Worm (Caenorhabditis elegans) whole organism, L1 larva: ENCODE results near the gene F19C7.2.

ENCODE experiments used
- C04F5.9 ChIP-seq: sonication (generic microtip); optimal IDR thresholded peaks from 2 replicates; lab custom pipeline; 2016; ENCODE audit warnings: missing genetic modification characterization, missing compliant biosample characterization
- ceh-8 ChIP-seq: fragments of 200-800 bp; sonication (Bioruptor generic); optimal IDR thresholded peaks from 2 replicates; lab custom pipeline; 2018; ENCODE audit warnings: mild to moderate bottlenecking, missing genetic modification characterization, moderate library complexity, missing compliant biosample characterization
- ceh-82 ChIP-seq, 3 experiments: fragments of 150-350 bp in 1 of 3; sonication (generic microtip) in 2 of 3; optimal IDR thresholded peaks; 2 replicates each; lab custom pipeline; 2014 to 2017; ENCODE audit warnings: missing biosample characterization in 3 of 3, missing genetic modification characterization in 3 of 3
- ces-1 ChIP-seq: fragments of 150-350 bp; optimal IDR thresholded peaks from 2 replicates; lab custom pipeline; 2014; ENCODE audit warnings: missing biosample characterization, missing genetic modification reagents, missing genetic modification characterization
- efl-1 ChIP-seq, 4 experiments: fragments of 150-350 bp; optimal IDR thresholded peaks in 3 of 4; peaks in 1 of 4; 1 replicate in 1 of 4; 2 replicates in 3 of 4; lab custom pipeline; 2014; ENCODE audit warnings: missing biosample characterization in 2 of 4, missing genetic modification characterization in 2 of 4, missing genetic modification reagents in 2 of 4
- efl-3 ChIP-seq: fragments of 200-800 bp; sonication (Bioruptor generic); optimal IDR thresholded peaks from 2 replicates; lab custom pipeline; 2018; ENCODE audit warnings: mild to moderate bottlenecking, missing genetic modification characterization, missing compliant biosample characterization
- egl-13 ChIP-seq: sonication (generic microtip); optimal IDR thresholded peaks from 2 replicates; lab custom pipeline; 2016; ENCODE audit warnings: missing genotype, missing genetic modification reagents, missing genetic modification characterization, missing compliant biosample characterization
- egl-27 ChIP-seq, 2 experiments: fragments of 150-350 bp in 1 of 2; sonication (generic microtip); optimal IDR thresholded peaks; 3 replicates each; lab custom pipeline; 2017 to 2018; ENCODE audit warnings: missing biosample characterization in 2 of 2, missing genetic modification characterization in 2 of 2, missing genetic modification reagents in 2 of 2
- fkh-10 ChIP-seq: sonication (generic microtip); optimal IDR thresholded peaks from 2 replicates; lab custom pipeline; 2017; ENCODE audit warnings: missing biosample characterization, missing genetic modification reagents, missing genetic modification characterization
- fkh-4 ChIP-seq: sonication (generic microtip); optimal IDR thresholded peaks from 2 replicates; lab custom pipeline; 2016; ENCODE audit warnings: missing compliant biosample characterization, missing genetic modification characterization, borderline replicate concordance
- fkh-8 ChIP-seq: sonication (generic microtip); optimal IDR thresholded peaks from 2 replicates; lab custom pipeline; 2016; ENCODE audit warnings: mild to moderate bottlenecking, missing genetic modification characterization, missing compliant biosample characterization
- grh-1 ChIP-seq: fragments of 200-800 bp; sonication (Bioruptor generic); IDR thresholded peaks from 2 replicates; pipeline ENCODE4 v1.3.6; 2022; ENCODE audit warnings: missing genetic modification reagents, missing genetic modification characterization, missing compliant biosample characterization
- hlh-17 ChIP-seq: fragments of 200-800 bp; sonication (Bioruptor generic); optimal IDR thresholded peaks from 2 replicates; lab custom pipeline; 2018; ENCODE audit warnings: missing genetic modification characterization, mild to moderate bottlenecking, missing compliant biosample characterization, moderate library complexity, borderline replicate concordance
- hlh-4 ChIP-seq: sonication (generic microtip); optimal IDR thresholded peaks from 2 replicates; lab custom pipeline; 2016; ENCODE audit warnings: mild to moderate bottlenecking, missing genetic modification characterization, missing compliant biosample characterization
- hpl-2 ChIP-seq: fragments of 150-350 bp; optimal IDR thresholded peaks from 2 replicates; lab custom pipeline; 2014; ENCODE audit warnings: missing biosample characterization, missing genetic modification reagents, missing genetic modification characterization
- irx-1 ChIP-seq: sonication (generic microtip); optimal IDR thresholded peaks from 2 replicates; lab custom pipeline; 2016; ENCODE audit warnings: missing genetic modification characterization, missing compliant biosample characterization
- isw-1 ChIP-seq: fragments of 200-800 bp; sonication (Bioruptor generic); IDR thresholded peaks from 2 replicates; pipeline ENCODE4 v1.3.6; 2022; ENCODE audit warnings: missing genetic modification characterization, missing compliant biosample characterization
- jun-1 ChIP-seq: fragments of 150-350 bp; optimal IDR thresholded peaks from 2 replicates; lab custom pipeline; 2014; ENCODE audit warnings: missing biosample characterization, missing genetic modification reagents, missing genetic modification characterization
- lin-13 ChIP-seq: fragments of 150-350 bp; optimal IDR thresholded peaks from 2 replicates; lab custom pipeline; 2014; ENCODE audit warnings: missing biosample characterization, missing genetic modification reagents, missing genetic modification characterization
- lin-14 ChIP-seq: fragments of 200-800 bp; sonication (Bioruptor generic); optimal IDR thresholded peaks from 2 replicates; lab custom pipeline; 2018; ENCODE audit warnings: mild to moderate bottlenecking, missing genetic modification characterization, moderate library complexity, missing compliant biosample characterization
- lin-15B ChIP-seq: fragments of 150-350 bp; sonication (generic microtip); optimal IDR thresholded peaks from 3 replicates; lab custom pipeline; 2014; ENCODE audit warnings: missing biosample characterization, missing genetic modification characterization
- mef-2 ChIP-seq: fragments of 150-350 bp; optimal IDR thresholded peaks from 2 replicates; lab custom pipeline; 2014; ENCODE audit warnings: missing biosample characterization, missing genetic modification characterization
- nhr-11 ChIP-seq: fragments of 150-350 bp; optimal IDR thresholded peaks from 2 replicates; lab custom pipeline; 2014; ENCODE audit warnings: missing biosample characterization, missing genetic modification characterization
- nhr-19 ChIP-seq: fragments of 200-800 bp; sonication (Bioruptor generic); conservative IDR thresholded peaks from 2 replicates; pipeline ENCODE4 v1.3.6; 2022; ENCODE audit warnings: missing genetic modification characterization, missing compliant biosample characterization
- nhr-20 ChIP-seq: sonication (generic microtip); optimal IDR thresholded peaks from 2 replicates; lab custom pipeline; 2016; ENCODE audit warnings: mild to moderate bottlenecking, missing genetic modification characterization, missing compliant biosample characterization
- nhr-47 ChIP-seq: sonication (generic microtip); optimal IDR thresholded peaks from 2 replicates; lab custom pipeline; 2016; ENCODE audit warnings: mild to moderate bottlenecking, missing genetic modification characterization, moderate library complexity, missing compliant biosample characterization
- nhr-71 ChIP-seq: sonication (generic microtip); optimal IDR thresholded peaks from 2 replicates; lab custom pipeline; 2016; ENCODE audit warnings: mild to moderate bottlenecking, missing genetic modification characterization, moderate library complexity, missing compliant biosample characterization
- nhr-84 ChIP-seq: sonication (generic microtip); optimal IDR thresholded peaks from 2 replicates; lab custom pipeline; 2017; ENCODE audit warnings: missing biosample characterization, missing genetic modification characterization
- nhr-90 ChIP-seq: sonication (generic microtip); optimal IDR thresholded peaks from 2 replicates; lab custom pipeline; 2016; ENCODE audit warnings: mild to moderate bottlenecking, missing genetic modification characterization, missing compliant biosample characterization; ENCODE audit not compliant: poor library complexity
- pag-3 ChIP-seq: sonication (generic microtip); optimal IDR thresholded peaks from 2 replicates; lab custom pipeline; 2017; ENCODE audit warnings: missing genetic modification characterization, mild to moderate bottlenecking, missing compliant biosample characterization, antibody characterized with exemption, borderline replicate concordance; ENCODE audit not compliant: insufficient read depth
- pqm-1 ChIP-seq: sonication (generic microtip); optimal IDR thresholded peaks from 3 replicates; lab custom pipeline; 2017; ENCODE audit warnings: missing biosample characterization, missing genetic modification characterization
- skn-1 ChIP-seq: fragments of 150-350 bp; optimal IDR thresholded peaks from 2 replicates; lab custom pipeline; 2014; ENCODE audit warnings: missing biosample characterization, missing genetic modification characterization
- sox-4 ChIP-seq: sonication (generic microtip); optimal IDR thresholded peaks from 2 replicates; lab custom pipeline; 2016; ENCODE audit warnings: missing genetic modification characterization, missing compliant biosample characterization
- sup-37 ChIP-seq: fragments of 200-800 bp; sonication (Bioruptor generic); optimal IDR thresholded peaks from 2 replicates; lab custom pipeline; 2018; ENCODE audit warnings: mild to moderate bottlenecking, missing genetic modification characterization, missing compliant biosample characterization
- swsn-7 ChIP-seq: sonication (generic microtip); optimal IDR thresholded peaks from 2 replicates; lab custom pipeline; 2016; ENCODE audit warnings: missing genetic modification characterization, missing compliant biosample characterization
- tlp-1 ChIP-seq: fragments of 150-350 bp; optimal IDR thresholded peaks from 2 replicates; lab custom pipeline; 2014; ENCODE audit warnings: missing biosample characterization, missing genetic modification characterization
- unc-62 ChIP-seq: fragments of 150-350 bp; optimal IDR thresholded peaks from 2 replicates; lab custom pipeline; 2014; ENCODE audit warnings: missing biosample characterization, missing genetic modification reagents, missing genetic modification characterization
- unc-86 ChIP-seq: sonication (generic microtip); optimal IDR thresholded peaks from 2 replicates; lab custom pipeline; 2016; ENCODE audit warnings: missing genetic modification characterization, missing compliant biosample characterization
- xbp-1 ChIP-seq: sonication (generic microtip); optimal IDR thresholded peaks from 2 replicates; lab custom pipeline; 2016; ENCODE audit warnings: missing genetic modification characterization, missing compliant biosample characterization
- zag-1 ChIP-seq: fragments of 150-350 bp; optimal IDR thresholded peaks from 2 replicates; lab custom pipeline; 2014; ENCODE audit warnings: missing biosample characterization, missing genetic modification characterization
- ztf-11 ChIP-seq, 2 experiments: sonication (generic microtip); optimal IDR thresholded peaks; 2 replicates each; lab custom pipeline; 2016 to 2017; ENCODE audit warnings: missing genetic modification characterization in 2 of 2, missing biosample characterization in 1 of 2, missing compliant biosample characterization in 1 of 2

The F19C7.2 gene

DNA sequence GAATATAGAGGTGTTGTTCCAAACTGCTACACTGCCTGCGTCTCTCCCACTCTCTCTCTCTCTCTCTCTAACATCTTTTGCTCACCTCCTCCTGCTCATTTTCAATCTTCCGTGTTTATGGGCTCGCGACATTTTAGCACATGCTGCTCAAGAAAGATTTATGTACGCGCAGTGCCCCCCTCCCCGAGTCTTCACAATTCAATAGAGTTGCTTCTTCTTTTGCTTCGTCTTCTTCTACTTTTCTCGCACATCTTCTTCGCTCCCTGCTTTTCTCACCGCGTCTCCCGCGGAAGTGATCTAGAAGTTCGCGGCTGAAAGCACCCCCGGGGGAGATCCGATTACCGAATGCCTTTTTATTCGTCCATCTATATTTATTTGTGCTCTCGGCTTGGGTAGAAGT, 29.2 kb upstream of the F19C7.2 start:
- TF ChIP-seq egl-13 (tag; lab: Kevin White, UChicago) (no peak), nhr-20 (tag; lab: Kevin White, UChicago) (no peak), lin-13 (peak; percentile 9), xbp-1 (tag; lab: Kevin White, UChicago) (no peak), tlp-1 (no peak), efl-1 (optimal IDR thresholded peaks at IDR 0.05; lab: Kevin White, UChicago) (no peak), efl-1 (GFP tag; optimal IDR thresholded peaks at IDR 0.05 in 1 of 2; lab: Kevin White, UChicago) (peak in 1 of 2 experiments; percentile 2), nhr-71 (peak; percentile 24), pag-3 (tag; lab: Kevin White, UChicago) (no peak), nhr-11 (tag; lab: Kevin White, UChicago) (no peak), nhr-90 (tag; lab: Kevin White, UChicago) (no peak), ceh-8 (GFP tag; lab: Kevin White, UChicago) (no peak), egl-27 (tag; optimal IDR thresholded peaks at IDR 0.05; lab: Kevin White, UChicago) (no peak), nhr-19 (GFP tag; lab: Robert Waterston, UW) (no peak), unc-62 (GFP tag; lab: Kevin White, UChicago) (no peak), hlh-17 (GFP tag; lab: Kevin White, UChicago) (no peak), fkh-10 (GFP tag; lab: Kevin White, UChicago) (peak; percentile 77), nhr-47 (tag; lab: Kevin White, UChicago) (peak; percentile 27), C04F5.9 (tag; lab: Kevin White, UChicago) (no peak), grh-1 (GFP tag; lab: Robert Waterston, UW) (no peak), efl-3 (GFP tag; lab: Kevin White, UChicago) (no peak), nhr-84 (no peak), sox-4 (tag; lab: Kevin White, UChicago) (no peak), swsn-7 (tag; lab: Kevin White, UChicago) (no peak), lin-14 (GFP tag; lab: Kevin White, UChicago) (peak; percentile 79), irx-1 (tag; lab: Kevin White, UChicago) (peak; percentile 9), fkh-8 (tag; lab: Kevin White, UChicago) (peak; percentile 64)

DNA sequence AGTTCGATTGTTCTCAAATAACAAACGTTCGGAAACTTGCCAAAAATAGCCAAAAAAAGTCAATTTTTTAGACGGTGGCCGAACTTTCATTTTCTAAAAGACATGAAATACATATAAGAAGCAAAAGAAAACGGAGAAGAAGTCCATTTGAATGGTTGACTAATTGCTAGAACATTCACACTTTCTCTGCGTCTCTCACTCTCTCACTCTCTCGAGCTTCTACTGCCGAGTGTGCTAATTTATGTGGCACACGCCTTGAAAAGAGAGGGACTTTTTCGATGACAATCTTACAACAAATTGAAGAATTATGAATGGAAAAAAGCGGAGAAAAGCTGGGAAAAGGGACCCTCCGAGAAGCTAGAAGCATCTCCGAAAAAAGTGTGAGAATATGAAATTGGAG, 25.7 kb upstream of the F19C7.2 start:
- TF ChIP-seq nhr-47 (tag; lab: Kevin White, UChicago) (peak; percentile 6), lin-14 (GFP tag; lab: Kevin White, UChicago) (peak; percentile 52), ceh-82 (tag; optimal IDR thresholded peaks at IDR 0.05; lab: Kevin White, UChicago) (peak in 1 of 3 experiments; percentile 26), ceh-8 (GFP tag; lab: Kevin White, UChicago) (peak; percentile 9), pqm-1 (tag; lab: Kevin White, UChicago) (no peak)
- TF ChIP-seq, all 84 proteins: peak for 4

- TF ChIP-seq hlh-4, result no peak
- TF ChIP-seq jun-1 (tag; lab: Kevin White, UChicago), result no peak
- TF ChIP-seq lin-15B (tag; lab: Kevin White, UChicago), result no peak
- no peak for TF ChIP-seq fkh-4 (tag; lab: Kevin White, UChicago)
- no peak for TF ChIP-seq zag-1 (tag; lab: Kevin White, UChicago)
- no peak for TF ChIP-seq ztf-11 (tag; optimal IDR thresholded peaks at IDR 0.05; lab: Kevin White, UChicago)
- no peak for TF ChIP-seq sup-37
- TF ChIP-seq hpl-2 (GFP tag; lab: Kevin White, UChicago), result no peak
- TF ChIP-seq skn-1 (tag; lab: Kevin White, UChicago), result no peak
- TF ChIP-seq unc-86 (tag; lab: Kevin White, UChicago), result no peak
- TF ChIP-seq xbp-1 (tag; lab: Kevin White, UChicago), result no peak
- no peak for TF ChIP-seq ces-1 (GFP tag; lab: Kevin White, UChicago)
- TF ChIP-seq efl-3 (GFP tag; lab: Kevin White, UChicago), result no peak
- TF ChIP-seq mef-2 (tag; lab: Kevin White, UChicago), result no peak
- TF ChIP-seq isw-1 (GFP tag; lab: Robert Waterston, UW), result no peak
- TF ChIP-seq, all 84 proteins: peak for 0
Observed at ce11 chrIV:4576847-4577246, 22.9 kb upstream of the F19C7.2 start.
